Worm (Caenorhabditis elegans): ENCODE data around the gene srz-78.

ce11 chrIV:3491477-3491876 is at the start of gene srz-78:
- TF ChIP-seq ama-1 (optimal IDR thresholded peaks at IDR 0.05) (no peak), lin-15B (tag; optimal IDR thresholded peaks at IDR 0.05) (no peak), ztf-7 (tag; optimal IDR thresholded peaks at IDR 0.05) (no peak), R02D3.7 (tag; optimal IDR thresholded peaks at IDR 0.05) (no peak), ZK546.5 (tag; optimal IDR thresholded peaks at IDR 0.05) (no peak), nhr-77 (tag; optimal IDR thresholded peaks at IDR 0.05) (no peak), daf-8 (GFP tag; IDR thresholded peaks at IDR 0.05) (no peak), F49E8.2 (tag; optimal IDR thresholded peaks at IDR 0.05; ENCODE audit: borderline replicate concordance) (no peak), fkh-10 (GFP tag; optimal IDR thresholded peaks at IDR 0.05) (no peak), mep-1 (tag; optimal IDR thresholded peaks at IDR 0.05) (no peak), pha-4 (GFP tag; IDR thresholded peaks at IDR 0.05) (no peak), pha-4 (tag; optimal IDR thresholded peaks at IDR 0.05) (no peak), lir-3 (tag; optimal IDR thresholded peaks at IDR 0.05) (no peak), spr-1 (tag; optimal IDR thresholded peaks at IDR 0.05) (no peak), zfp-3 (GFP tag; conservative IDR thresholded peaks at IDR 0.05) (no peak)

All from whole organism, L4 larva.